Fruit fly (Drosophila melanogaster): ENCODE results near the gene CG18858.

dm6 chr2L:20488128-20488527 is 29.3 kb upstream of the CG18858 start:
- no peak for TF ChIP-seq psq (optimal IDR thresholded peaks at IDR 0.05)
- no peak for TF ChIP-seq ttk (optimal IDR thresholded peaks at IDR 0.05)
